Fruit fly (Drosophila melanogaster) whole organism, embryonic: ENCODE data around the gene CycB3.

Experiments
- Ada2b ChIP-seq: fragments of 200-800 bp; sonication (Bioruptor generic); IDR thresholded peaks from 2 replicates; pipeline ENCODE4 v1.3.6; 2022; ENCODE audit warnings: missing biosample characterization, missing genetic modification characterization
- CG10565 ChIP-seq: fragments of 200-800 bp; sonication (Bioruptor generic); optimal IDR thresholded peaks from 3 replicates; lab custom pipeline; 2016; ENCODE audit warnings: missing biosample characterization, mild to moderate bottlenecking, missing genetic modification characterization
- CG11696 ChIP-seq: fragments of 200-800 bp; sonication (Bioruptor generic); IDR thresholded peaks from 2 replicates; pipeline ENCODE4 v1.3.6; 2022; ENCODE audit warnings: missing biosample characterization, missing genetic modification characterization
- CG13287 ChIP-seq: fragments of 200-800 bp; sonication (Bioruptor generic); IDR thresholded peaks from 2 replicates; pipeline ENCODE4 v1.3.6; 2022; ENCODE audit warnings: missing biosample characterization, missing genetic modification characterization; ENCODE audit not compliant: partially characterized antibody
- CG1647 ChIP-seq: fragments of 200-800 bp; sonication (Bioruptor generic); optimal IDR thresholded peaks from 3 replicates; lab custom pipeline; 2016; ENCODE audit warnings: missing biosample characterization, missing genetic modification characterization
- CG16779 ChIP-seq: fragments of 200-800 bp; sonication (Bioruptor generic); IDR thresholded peaks from 2 replicates; pipeline ENCODE4 v1.3.6; 2022; ENCODE audit warnings: missing biosample characterization, missing genetic modification characterization
- CG1792 ChIP-seq: fragments of 200-800 bp; sonication (Bioruptor generic); optimal IDR thresholded peaks from 2 replicates; lab custom pipeline; 2016; ENCODE audit warnings: missing biosample characterization, missing genetic modification characterization
- CG2116 ChIP-seq: fragments of 200-800 bp; sonication (Bioruptor generic); optimal IDR thresholded peaks from 3 replicates; lab custom pipeline; 2018; ENCODE audit warnings: missing biosample characterization, mild to moderate bottlenecking, missing genetic modification characterization
- CG30403 ChIP-seq: fragments of 200-800 bp; sonication (Bioruptor generic); optimal IDR thresholded peaks from 3 replicates; lab custom pipeline; 2016; ENCODE audit warnings: missing biosample characterization, missing genetic modification characterization
- CG31224 ChIP-seq: fragments of 200-800 bp; sonication (Bioruptor generic); IDR thresholded peaks from 2 replicates; pipeline ENCODE4 v1.3.6; 2022; ENCODE audit warnings: missing biosample characterization, missing genetic modification characterization
- CG3163 ChIP-seq: fragments of 200-800 bp; sonication (Bioruptor generic); optimal IDR thresholded peaks from 3 replicates; lab custom pipeline; 2016; ENCODE audit warnings: missing biosample characterization, missing genetic modification characterization
- CG3995 ChIP-seq: fragments of 200-800 bp; sonication (Bioruptor generic); optimal IDR thresholded peaks from 3 replicates; lab custom pipeline; 2016; ENCODE audit warnings: missing biosample characterization, missing genetic modification characterization
- CG4820 ChIP-seq: fragments of 200-800 bp; sonication (Bioruptor generic); optimal IDR thresholded peaks from 3 replicates; lab custom pipeline; 2016; ENCODE audit warnings: missing biosample characterization, missing genetic modification characterization
- CG7357 ChIP-seq: fragments of 200-800 bp; sonication (Bioruptor generic); IDR thresholded peaks from 3 replicates; pipeline ENCODE4 v1.3.6; 2022; ENCODE audit warnings: missing biosample characterization, missing genetic modification characterization
- CG7839 ChIP-seq: fragments of 200-800 bp; sonication (Bioruptor generic); optimal IDR thresholded peaks from 3 replicates; lab custom pipeline; 2018; ENCODE audit warnings: missing biosample characterization, mild to moderate bottlenecking, missing genetic modification characterization, moderate library complexity
- CG8765 ChIP-seq: fragments of 200-800 bp; sonication (Bioruptor generic); IDR thresholded peaks from 2 replicates; pipeline ENCODE4 v1.3.6; 2022; ENCODE audit warnings: missing biosample characterization, missing genetic modification characterization
- HmgD ChIP-seq: fragments of 200-800 bp; sonication (Bioruptor generic); optimal IDR thresholded peaks from 3 replicates; lab custom pipeline; 2016; ENCODE audit warnings: missing biosample characterization, missing genetic modification characterization
- Myb ChIP-seq: fragments of 200-800 bp; sonication (Bioruptor generic); optimal IDR thresholded peaks from 2 replicates; lab custom pipeline; 2016; ENCODE audit warnings: missing biosample characterization, missing genetic modification characterization
- Oli ChIP-seq: fragments of 200-800 bp; sonication (Bioruptor generic); optimal IDR thresholded peaks from 2 replicates; lab custom pipeline; 2018; ENCODE audit warnings: missing biosample characterization, mild to moderate bottlenecking, missing genetic modification characterization, moderate library complexity
- Optix ChIP-seq: fragments of 200-800 bp; sonication (Bioruptor generic); IDR thresholded peaks from 3 replicates; pipeline ENCODE4 v1.3.6; 2022; ENCODE audit warnings: missing biosample characterization, missing genetic modification characterization
- Six4 ChIP-seq: fragments of 200-800 bp; sonication (Bioruptor generic); optimal IDR thresholded peaks from 2 replicates; lab custom pipeline; 2016; ENCODE audit warnings: missing biosample characterization, missing genetic modification characterization
- TFAM ChIP-seq: fragments of 200-800 bp; sonication (Bioruptor generic); optimal IDR thresholded peaks from 2 replicates; lab custom pipeline; 2017; ENCODE audit warnings: missing biosample characterization, missing genetic modification characterization, inconsistent platforms
- Vsx1 ChIP-seq: fragments of 200-800 bp; sonication (Bioruptor generic); optimal IDR thresholded peaks from 2 replicates; lab custom pipeline; 2017; ENCODE audit warnings: missing biosample characterization, mild to moderate bottlenecking, missing genetic modification characterization, missing genetic modification reagents
- abd-A ChIP-seq: fragments of 200-800 bp; sonication (Bioruptor generic); optimal IDR thresholded peaks from 3 replicates; lab custom pipeline; 2019; ENCODE audit warnings: missing biosample characterization, mild to moderate bottlenecking, missing genetic modification characterization, moderate library complexity
- bowl ChIP-seq: fragments of 200-800 bp; sonication (Bioruptor generic); IDR thresholded peaks from 2 replicates; pipeline ENCODE4 v1.3.6; 2022; ENCODE audit warnings: missing biosample characterization, missing genetic modification characterization
- cato ChIP-seq: fragments of 200-800 bp; sonication (Bioruptor generic); optimal IDR thresholded peaks from 2 replicates; lab custom pipeline; 2016; ENCODE audit warnings: missing biosample characterization, missing genetic modification characterization, borderline replicate concordance
- chm ChIP-seq: fragments of 200-800 bp; sonication (Bioruptor generic); IDR thresholded peaks from 2 replicates; pipeline ENCODE4 v1.3.6; 2022; ENCODE audit warnings: missing biosample characterization, missing genetic modification characterization
- crp ChIP-seq, 2 experiments: fragments of 200-800 bp; sonication (Bioruptor generic); optimal IDR thresholded peaks; 2 replicates in 1 of 2; 3 replicates in 1 of 2; lab custom pipeline; 2017; ENCODE audit warnings: missing biosample characterization in 2 of 2, missing genetic modification characterization in 2 of 2, mild to moderate bottlenecking in 1 of 2, moderate library complexity in 1 of 2
- cwo ChIP-seq: fragments of 200-800 bp; sonication (Bioruptor generic); optimal IDR thresholded peaks from 3 replicates; lab custom pipeline; 2017; ENCODE audit warnings: missing biosample characterization, missing genetic modification characterization, mild to moderate bottlenecking, moderate library complexity, missing genetic modification reagents
- dati ChIP-seq: fragments of 200-800 bp; sonication (Bioruptor generic); IDR thresholded peaks from 2 replicates; pipeline ENCODE4 v1.3.6; 2022; ENCODE audit warnings: missing biosample characterization, missing genetic modification characterization
- dimm ChIP-seq: fragments of 200-800 bp; sonication (Bioruptor generic); IDR thresholded peaks from 2 replicates; pipeline ENCODE4 v1.3.6; 2022; ENCODE audit warnings: missing biosample characterization, missing genetic modification characterization
- fd102C ChIP-seq: fragments of 200-800 bp; sonication (Bioruptor generic); optimal IDR thresholded peaks from 2 replicates; lab custom pipeline; 2018; ENCODE audit warnings: missing biosample characterization, mild to moderate bottlenecking, missing genetic modification characterization, moderate library complexity
- fd3F ChIP-seq: fragments of 200-800 bp; sonication (Bioruptor generic); optimal IDR thresholded peaks from 2 replicates; lab custom pipeline; 2018; ENCODE audit warnings: missing biosample characterization, mild to moderate bottlenecking, missing genetic modification characterization, moderate library complexity
- gt ChIP-seq: fragments of 200-800 bp; sonication (Bioruptor generic); IDR thresholded peaks from 2 replicates; pipeline ENCODE4 v1.3.6; 2022; ENCODE audit warnings: missing biosample characterization, missing genetic modification characterization
- hth ChIP-seq: fragments of >200 bp; optimal IDR thresholded peaks from 2 replicates; lab custom pipeline; 2017; ENCODE audit warnings: inconsistent platforms
- ken ChIP-seq: fragments of 200-800 bp; sonication (Bioruptor generic); IDR thresholded peaks from 3 replicates; pipeline ENCODE4 v1.3.6; 2022; ENCODE audit warnings: missing biosample characterization, missing genetic modification characterization
- knrl ChIP-seq: fragments of 200-800 bp; sonication (Bioruptor generic); IDR thresholded peaks from 3 replicates; pipeline ENCODE4 v1.3.6; 2022; ENCODE audit warnings: missing biosample characterization, missing genetic modification characterization; ENCODE audit not compliant: partially characterized antibody
- luna ChIP-seq: fragments of 200-800 bp; sonication (Bioruptor generic); optimal IDR thresholded peaks from 2 replicates; lab custom pipeline; 2016; ENCODE audit warnings: missing biosample characterization, missing genetic modification characterization
- pfk ChIP-seq: fragments of 200-800 bp; sonication (Bioruptor generic); optimal IDR thresholded peaks from 2 replicates; lab custom pipeline; 2018; ENCODE audit warnings: missing biosample characterization, mild to moderate bottlenecking, missing genetic modification characterization, moderate library complexity
- pita ChIP-seq: fragments of 200-800 bp; sonication (Bioruptor generic); optimal IDR thresholded peaks from 2 replicates; lab custom pipeline; 2017; ENCODE audit warnings: missing biosample characterization, mild to moderate bottlenecking, missing genetic modification characterization
- prd ChIP-seq, 3 experiments: fragments of >200 bp in 2 of 3; fragments of 200-800 bp in 1 of 3; sonication (Bioruptor generic) in 1 of 3; optimal IDR thresholded peaks in 2 of 3; IDR thresholded peaks in 1 of 3; 2 replicates in 2 of 3; 3 replicates in 1 of 3; pipeline versions ENCODE4 v1.3.6 to Lab custom; 2017 to 2022; ENCODE audit warnings: missing biosample characterization in 1 of 3, missing genetic modification characterization in 1 of 3
- pzg ChIP-seq: fragments of 200-800 bp; sonication (Bioruptor generic); optimal IDR thresholded peaks from 3 replicates; lab custom pipeline; 2018; ENCODE audit warnings: missing biosample characterization, mild to moderate bottlenecking, missing genetic modification characterization, moderate library complexity
- sima ChIP-seq: fragments of 200-800 bp; sonication (Bioruptor generic); optimal IDR thresholded peaks from 2 replicates; lab custom pipeline; 2016; ENCODE audit warnings: missing biosample characterization, missing genetic modification characterization
- sna ChIP-seq: fragments of 200-800 bp; sonication (Bioruptor generic); IDR thresholded peaks from 2 replicates; pipeline ENCODE4 v1.3.6; 2022; ENCODE audit warnings: missing biosample characterization, missing genetic modification characterization; ENCODE audit not compliant: partially characterized antibody
- sug ChIP-seq: fragments of 200-800 bp; optimal IDR thresholded peaks from 2 replicates; lab custom pipeline; 2019; ENCODE audit warnings: missing biosample characterization, mild to moderate bottlenecking, missing genetic modification characterization, moderate library complexity
- tin ChIP-seq: fragments of 200-800 bp; sonication (Bioruptor generic); optimal IDR thresholded peaks from 3 replicates; lab custom pipeline; 2016; ENCODE audit warnings: missing biosample characterization, missing genetic modification characterization
- ttk ChIP-seq: fragments of 200-800 bp; sonication (Bioruptor generic); IDR thresholded peaks from 2 replicates; pipeline ENCODE4 v2.1.2; 2022; ENCODE audit warnings: missing biosample characterization, missing genetic modification characterization
- unpg ChIP-seq: fragments of 200-800 bp; sonication (Bioruptor generic); optimal IDR thresholded peaks from 3 replicates; lab custom pipeline; 2018; ENCODE audit warnings: missing biosample characterization, mild to moderate bottlenecking, missing genetic modification characterization, moderate library complexity

CycB3 gene

DNA sequence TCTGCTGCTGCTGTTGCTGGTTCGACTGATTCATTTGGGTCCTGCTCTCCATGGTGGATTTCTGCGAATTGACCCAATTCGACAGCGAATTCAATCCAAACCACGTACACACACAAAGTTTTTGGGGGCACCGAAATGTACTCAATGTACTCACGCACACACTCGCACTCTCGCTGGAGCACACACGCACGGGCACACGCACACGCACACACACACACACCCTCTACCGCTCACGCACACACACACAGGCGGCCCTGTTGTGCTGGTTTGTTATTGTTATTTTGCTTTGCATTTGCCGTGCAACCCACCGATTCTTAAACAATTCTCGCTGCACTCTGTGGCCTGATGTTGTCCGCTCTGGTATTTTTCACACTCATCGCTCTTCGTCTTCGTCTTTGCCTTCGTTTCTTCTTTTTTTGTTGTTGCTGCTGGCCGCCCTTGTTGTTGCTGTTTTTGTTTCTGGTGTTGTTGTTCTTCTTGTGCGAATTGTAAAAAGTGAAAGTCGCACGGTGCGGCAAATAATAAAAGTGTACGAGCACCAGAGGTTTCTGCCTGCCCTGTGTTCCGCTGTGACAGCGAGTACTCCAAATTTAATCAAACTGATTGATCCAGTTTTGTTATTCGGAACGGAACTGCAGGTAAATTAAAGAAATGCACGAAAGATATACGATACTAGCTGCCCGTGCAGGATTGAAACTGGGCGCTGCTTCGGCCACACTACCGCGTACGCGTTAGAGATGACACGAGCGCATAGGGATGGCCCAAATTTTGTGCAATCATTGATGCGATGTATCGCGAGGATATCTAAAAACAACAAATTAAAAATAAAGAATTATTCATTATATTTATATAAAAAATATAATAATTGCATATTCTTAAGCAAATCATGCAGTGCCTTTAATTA, 5.6 kb upstream of the CycB3 start, which contains the start of gene CG3744 (continued):
- TF ChIP-seq Optix (GFP tag; lab: Robert Waterston, UW) (peak; percentile 87), CG1647 (GFP tag; lab: Kevin White, UChicago) (peak; percentile 77), pfk (peak; percentile 56), gt (GFP tag; lab: Robert Waterston, UW) (peak; percentile 76), sug (tag; lab: Kevin White, UChicago) (peak; percentile 93), dati (peak; percentile 71; the same call in 1 of the 2 replicates), crp (GFP tag; optimal IDR thresholded peaks at IDR 0.05; lab: Kevin White, UChicago) (no peak), cato (GFP tag; lab: Kevin White, UChicago) (peak; percentile 29), pzg (GFP tag; lab: Kevin White, UChicago) (peak; percentile 57), CG13287 (peak; percentile 96), Myb (peak; percentile 47), CG4820 (GFP tag; lab: Kevin White, UChicago) (peak; percentile 81), Ada2b (GFP tag; lab: Robert Waterston, UW) (peak; percentile 93), chm (GFP tag; lab: Robert Waterston, UW) (peak; percentile 93), CG30403 (GFP tag; lab: Kevin White, UChicago) (peak; percentile 92), CG31224 (GFP tag; lab: Robert Waterston, UW) (peak; percentile 87), ttk (GFP tag; lab: Robert Waterston, UW) (peak; percentile 89), CG2116 (peak; percentile 67), CG8765 (GFP tag; lab: Robert Waterston, UW) (peak; percentile 92), HmgD (peak; percentile 18), fd3F (peak; percentile 90), CG3995 (GFP tag; lab: Kevin White, UChicago) (peak; percentile 23), CG16779 (GFP tag; lab: Robert Waterston, UW) (peak; percentile 83), knrl (peak; percentile 96), prd (optimal IDR thresholded peaks at IDR 0.05; lab: Kevin White, UChicago) (no peak), prd (GFP tag; IDR thresholded peaks at IDR 0.05; lab: Robert Waterston, UW) (peak; percentile 96), cwo (GFP tag; lab: Kevin White, UChicago) (no peak), pita (no peak), Oli (tag; lab: Kevin White, UChicago) (peak; percentile 84), CG11696 (peak; percentile 81), sima (GFP tag; lab: Kevin White, UChicago) (no peak), TFAM (GFP tag; lab: Kevin White, UChicago) (peak; percentile 19), CG1792 (peak; percentile 42), bowl (peak; percentile 86), Six4 (GFP tag; lab: Kevin White, UChicago) (peak; percentile 86), CG10565 (GFP tag; lab: Kevin White, UChicago) (peak; percentile 14), sna (GFP tag; lab: Robert Waterston, UW) (peak; percentile 93), ken (GFP tag; lab: Robert Waterston, UW) (peak; percentile 97), abd-A (tag; lab: Kevin White, UChicago) (no peak), CG7839 (tag; lab: Kevin White, UChicago) (peak; percentile 92), luna (GFP tag; lab: Kevin White, UChicago) (peak; percentile 37), Vsx1 (GFP tag; lab: Kevin White, UChicago) (no peak), dimm (GFP tag; lab: Robert Waterston, UW) (peak; percentile 87), unpg (GFP tag; lab: Kevin White, UChicago) (peak; percentile 90), CG7357 (GFP tag; lab: Robert Waterston, UW) (peak; percentile 79), tin (GFP tag; lab: Kevin White, UChicago) (peak; percentile 95), hth (no peak), fd102C (no peak), CG3163 (GFP tag; lab: Kevin White, UChicago) (peak; percentile 27)
